Worm (Caenorhabditis elegans) whole organism, late embryonic: ENCODE results near the gene lmd-4.

Experiments used
- C38D4.7 ChIP-seq: fragments of 200-800 bp; sonication (Bioruptor generic); optimal IDR thresholded peaks from 2 replicates; lab custom pipeline; 2018; ENCODE audit warnings: mild to moderate bottlenecking, missing genetic modification characterization, moderate library complexity, missing compliant biosample characterization
- F13H6.1 ChIP-seq: sonication (generic microtip); optimal IDR thresholded peaks from 2 replicates; lab custom pipeline; 2016; ENCODE audit warnings: missing genetic modification characterization, missing compliant biosample characterization
- K02D7.2 ChIP-seq: sonication (generic microtip); optimal IDR thresholded peaks from 2 replicates; lab custom pipeline; 2017; ENCODE audit warnings: mild to moderate bottlenecking, missing genetic modification characterization, missing compliant biosample characterization
- T23F11.4 ChIP-seq: fragments of 200-800 bp; sonication (Bioruptor generic); optimal IDR thresholded peaks from 2 replicates; lab custom pipeline; 2018; ENCODE audit warnings: mild to moderate bottlenecking, missing genetic modification characterization, missing compliant biosample characterization
- Y22D7AL.16 ChIP-seq: sonication (generic microtip); optimal IDR thresholded peaks from 2 replicates; lab custom pipeline; 2016; ENCODE audit warnings: missing genetic modification characterization, missing compliant biosample characterization
- ceh-14 ChIP-seq: sonication (generic microtip); optimal IDR thresholded peaks from 2 replicates; lab custom pipeline; 2016; ENCODE audit warnings: missing genotype, missing genetic modification characterization, missing compliant biosample characterization
- ceh-19 ChIP-seq: fragments of 200-800 bp; sonication (Bioruptor generic); optimal IDR thresholded peaks from 2 replicates; lab custom pipeline; 2018; ENCODE audit warnings: mild to moderate bottlenecking, missing genetic modification characterization, missing compliant biosample characterization
- ceh-22 ChIP-seq: sonication (generic microtip); optimal IDR thresholded peaks from 2 replicates; lab custom pipeline; 2017; ENCODE audit warnings: missing biosample characterization, missing genetic modification characterization
- ceh-24 ChIP-seq: sonication (generic microtip); optimal IDR thresholded peaks from 2 replicates; lab custom pipeline; 2016; ENCODE audit warnings: mild to moderate bottlenecking, missing genetic modification characterization, missing compliant biosample characterization
- ceh-30 ChIP-seq: fragments of 150-350 bp; optimal IDR thresholded peaks from 2 replicates; lab custom pipeline; 2014; ENCODE audit warnings: missing biosample characterization, missing genetic modification characterization
- ceh-34 ChIP-seq: sonication (generic microtip); optimal IDR thresholded peaks from 2 replicates; lab custom pipeline; 2016; ENCODE audit warnings: mild to moderate bottlenecking, missing genetic modification characterization, missing compliant biosample characterization
- ceh-45 ChIP-seq: fragments of 200-800 bp; sonication (Bioruptor generic); IDR thresholded peaks from 2 replicates; pipeline ENCODE4 v1.3.6; 2022; ENCODE audit warnings: missing genetic modification reagents, missing genetic modification characterization, missing compliant biosample characterization
- ceh-48 ChIP-seq: sonication (generic microtip); optimal IDR thresholded peaks from 2 replicates; lab custom pipeline; 2016; ENCODE audit warnings: missing genetic modification characterization, inconsistent platforms, missing compliant biosample characterization
- elt-2 ChIP-seq: sonication (generic microtip); optimal IDR thresholded peaks from 2 replicates; lab custom pipeline; 2016; ENCODE audit warnings: missing genetic modification reagents, missing genetic modification characterization, missing compliant biosample characterization
- ets-4 ChIP-seq: sonication (generic microtip); optimal IDR thresholded peaks from 2 replicates; lab custom pipeline; 2016; ENCODE audit warnings: missing genetic modification characterization, missing compliant biosample characterization
- eyg-1 ChIP-seq: sonication (generic microtip); optimal IDR thresholded peaks from 2 replicates; lab custom pipeline; 2016; ENCODE audit warnings: missing genotype, missing genetic modification characterization, missing compliant biosample characterization
- fkh-6 ChIP-seq: sonication (generic microtip); optimal IDR thresholded peaks from 2 replicates; lab custom pipeline; 2016; ENCODE audit warnings: missing genetic modification characterization, missing compliant biosample characterization
- gmeb-2 ChIP-seq: sonication (generic microtip); optimal IDR thresholded peaks from 2 replicates; lab custom pipeline; 2016; ENCODE audit warnings: missing genetic modification characterization, inconsistent platforms, missing compliant biosample characterization
- hlh-15 ChIP-seq: sonication (generic microtip); optimal IDR thresholded peaks from 2 replicates; lab custom pipeline; 2016; ENCODE audit warnings: missing genetic modification characterization, missing compliant biosample characterization
- lin-11 ChIP-seq: fragments of 200-800 bp; sonication (Bioruptor generic); optimal IDR thresholded peaks from 2 replicates; lab custom pipeline; 2018; ENCODE audit warnings: mild to moderate bottlenecking, missing genetic modification characterization, missing compliant biosample characterization
- madf-2 ChIP-seq: sonication (generic microtip); optimal IDR thresholded peaks from 2 replicates; lab custom pipeline; 2017; ENCODE audit warnings: missing genetic modification characterization, missing compliant biosample characterization
- nfya-1 ChIP-seq: sonication (generic microtip); optimal IDR thresholded peaks from 2 replicates; lab custom pipeline; 2017; ENCODE audit warnings: missing genetic modification characterization, mild to moderate bottlenecking, missing compliant biosample characterization, antibody characterized with exemption, moderate library complexity
- npax-4 ChIP-seq: sonication (generic microtip); optimal IDR thresholded peaks from 2 replicates; lab custom pipeline; 2016; ENCODE audit warnings: missing genetic modification characterization, missing compliant biosample characterization
- pag-3 ChIP-seq: sonication (generic microtip); optimal IDR thresholded peaks from 2 replicates; lab custom pipeline; 2016; ENCODE audit warnings: missing compliant biosample characterization, missing genetic modification characterization, borderline replicate concordance
- pax-1 ChIP-seq: fragments of 150-350 bp; optimal IDR thresholded peaks from 2 replicates; lab custom pipeline; 2014; ENCODE audit warnings: missing biosample characterization, missing genetic modification characterization
- pha-4 ChIP-seq: fragments of 150-350 bp; optimal IDR thresholded peaks from 2 replicates; lab custom pipeline; 2018; ENCODE audit warnings: missing biosample characterization, missing genetic modification reagents, missing genetic modification characterization
- pqm-1 ChIP-seq: sonication (generic microtip); optimal IDR thresholded peaks from 2 replicates; lab custom pipeline; 2016; ENCODE audit warnings: missing genetic modification characterization, missing compliant biosample characterization
- pros-1 ChIP-seq: fragments of 150-350 bp; optimal IDR thresholded peaks from 2 replicates; lab custom pipeline; 2014; ENCODE audit warnings: missing biosample characterization, missing genetic modification reagents, missing genetic modification characterization
- ref-2 ChIP-seq: sonication (generic microtip); optimal IDR thresholded peaks from 2 replicates; lab custom pipeline; 2016; ENCODE audit warnings: missing genetic modification characterization, missing compliant biosample characterization
- rnt-1 ChIP-seq: sonication (generic microtip); optimal IDR thresholded peaks from 2 replicates; lab custom pipeline; 2016; ENCODE audit warnings: missing genetic modification characterization, missing compliant biosample characterization
- tbx-2 ChIP-seq: sonication (generic microtip); optimal IDR thresholded peaks from 2 replicates; lab custom pipeline; 2016; ENCODE audit warnings: missing genetic modification characterization, missing compliant biosample characterization
- unc-55 ChIP-seq: sonication (generic microtip); optimal IDR thresholded peaks from 2 replicates; lab custom pipeline; 2017; ENCODE audit warnings: missing biosample characterization, missing genetic modification reagents, missing genetic modification characterization
- ztf-16 ChIP-seq: sonication (generic microtip); optimal IDR thresholded peaks from 2 replicates; lab custom pipeline; 2017; ENCODE audit warnings: missing genetic modification characterization, missing compliant biosample characterization

lmd-4 gene

DNA sequence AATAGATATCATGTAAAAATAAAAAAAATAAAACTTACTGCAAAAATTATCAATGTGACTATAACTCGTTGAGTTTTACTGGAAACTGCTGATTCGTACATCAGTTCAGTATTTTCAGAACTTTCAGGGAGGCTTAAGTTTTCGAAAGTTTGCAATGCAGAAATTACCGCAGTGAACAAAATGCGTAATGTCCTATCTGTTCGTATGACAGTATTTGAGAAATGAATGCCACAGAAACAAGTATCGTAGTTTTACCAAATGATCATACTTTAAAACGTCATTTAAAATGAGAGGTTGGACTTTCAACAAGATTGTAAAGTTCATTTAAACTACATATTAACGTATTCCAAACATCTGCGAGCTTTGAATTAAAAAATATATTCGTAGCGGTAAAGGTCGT is 35.9 kb upstream of the lmd-4 start, which contains the start of gene C03G6.21:
C03G6.21 (minus strand) TSS at position 101 of the 400 bp plus-strand sequence.
- TF ChIP-seq ceh-19: no peak

DNA sequence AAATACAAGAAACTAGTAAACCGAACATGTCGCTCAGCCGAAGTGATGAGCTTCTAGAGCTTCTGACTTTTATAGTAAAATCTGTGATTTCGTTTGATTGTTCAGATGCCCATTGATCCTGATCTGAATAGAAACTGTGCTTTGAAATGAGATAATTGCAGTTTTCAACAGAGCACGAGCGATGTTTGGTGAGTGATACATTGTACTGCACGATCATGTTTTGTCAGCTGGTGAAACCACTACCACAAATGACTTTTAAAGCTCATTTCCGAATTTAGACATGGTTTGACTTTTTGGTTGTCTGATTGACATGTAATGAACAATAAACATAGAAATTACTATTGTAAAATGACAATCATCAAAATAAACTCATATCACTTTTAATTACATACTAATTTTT is 34.7 kb upstream of the lmd-4 start, which contains the start of gene tag-293:
tag-293 (minus strand) TSS at position 101 of the 400 bp plus-strand sequence.
- TF ChIP-seq nfya-1 (tag; lab: Kevin White, UChicago) (no peak), pax-1 (tag; lab: Kevin White, UChicago) (no peak), ceh-48 (tag; lab: Kevin White, UChicago) (no peak), pqm-1 (no peak), madf-2 (tag; lab: Kevin White, UChicago) (no peak), C38D4.7 (GFP tag; lab: Kevin White, UChicago) (no peak), Y22D7AL.16 (no peak), pag-3 (no peak), ceh-24 (tag; lab: Kevin White, UChicago) (no peak), ets-4 (tag; lab: Kevin White, UChicago) (no peak), ceh-34 (tag; lab: Kevin White, UChicago) (no peak), hlh-15 (no peak), ref-2 (tag; lab: Kevin White, UChicago) (no peak), lin-11 (tag; lab: Kevin White, UChicago) (no peak), ceh-45 (no peak), gmeb-2 (no peak), ztf-16 (tag; lab: Kevin White, UChicago) (no peak), ceh-22 (tag; lab: Kevin White, UChicago) (no peak)

DNA sequence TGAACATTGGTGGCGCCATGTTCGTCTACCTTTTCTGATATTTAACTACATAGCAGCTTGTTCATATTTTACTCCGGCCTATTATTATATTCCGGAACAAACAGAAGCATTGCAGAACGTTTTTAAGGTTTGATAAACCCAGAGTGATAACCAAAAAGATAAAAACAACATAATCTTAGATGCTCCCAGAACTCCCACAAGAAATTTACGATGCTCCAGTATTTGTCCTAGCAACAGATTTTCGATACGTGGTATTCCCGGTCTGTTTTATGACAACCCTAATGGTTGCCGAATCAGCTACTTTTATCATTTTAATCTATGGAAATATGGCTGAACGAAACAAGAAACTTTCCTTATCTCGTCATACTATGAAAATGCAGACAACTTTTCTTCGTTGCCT is 32.8 kb upstream of the lmd-4 start:
- TF ChIP-seq npax-4 (tag; lab: Kevin White, UChicago): no peak
- TF ChIP-seq K02D7.2 (tag; lab: Kevin White, UChicago): no peak
- TF ChIP-seq ceh-45: no peak
- TF ChIP-seq pha-4: no peak
- TF ChIP-seq eyg-1: no peak

DNA sequence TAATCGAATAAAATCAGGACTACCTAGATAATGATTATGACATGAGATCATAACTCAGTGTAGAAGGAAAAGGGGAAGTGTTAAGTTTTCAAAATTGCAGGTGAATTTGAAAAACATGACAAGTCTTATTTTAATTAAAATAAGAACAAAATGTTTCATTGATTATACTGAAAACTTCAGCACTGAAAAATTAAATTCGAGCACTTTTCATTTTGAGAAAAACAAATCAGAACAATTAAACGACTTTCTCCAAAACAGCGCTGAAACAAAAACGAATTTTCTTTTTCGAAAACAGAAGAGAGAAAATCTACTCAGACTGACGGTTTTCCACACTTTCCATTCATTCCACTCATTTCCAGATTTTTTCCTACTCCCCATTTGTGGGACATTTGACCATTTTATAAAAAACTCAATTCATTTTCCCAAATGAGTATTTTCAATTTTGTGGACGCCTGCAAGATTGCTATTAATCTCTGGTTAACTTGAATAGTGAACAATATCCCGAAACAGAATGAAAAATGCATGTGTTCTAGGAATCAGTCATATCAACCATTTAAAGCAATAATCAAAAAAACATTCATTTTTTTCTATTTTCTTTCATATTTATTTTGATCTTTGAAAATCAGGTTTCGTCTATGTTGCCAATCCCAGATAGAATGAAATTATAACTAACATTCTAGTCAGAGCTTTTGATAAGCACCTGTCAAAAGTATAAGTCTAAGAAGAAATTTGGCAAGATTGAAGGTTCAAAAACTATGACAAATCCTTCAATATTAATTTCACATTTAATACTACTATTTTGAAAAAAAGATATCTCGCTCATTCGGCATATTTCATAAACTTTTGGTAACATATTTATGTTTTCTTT is 31.6 kb upstream of the lmd-4 start, which contains the start of the genes srh-231 and srh-275:
srh-231 (minus strand) TSS at position 51 of the 868 bp plus-strand sequence.
srh-275 (plus strand) TSS at position 818 of the 868 bp plus-strand sequence.
- no peak for TF ChIP-seq elt-2 (tag; lab: Kevin White, UChicago)
- no peak for TF ChIP-seq F13H6.1 (tag; lab: Kevin White, UChicago)
- no peak for TF ChIP-seq tbx-2 (tag; lab: Kevin White, UChicago)
- no peak for TF ChIP-seq pha-4
- TF ChIP-seq rnt-1: no peak
- TF ChIP-seq madf-2 (tag; lab: Kevin White, UChicago): no peak
- TF ChIP-seq ceh-30: no peak
- no peak for TF ChIP-seq eyg-1
- no peak for TF ChIP-seq lin-11 (tag; lab: Kevin White, UChicago)
- TF ChIP-seq pax-1 (tag; lab: Kevin White, UChicago): no peak
- no peak for TF ChIP-seq pros-1
- TF ChIP-seq unc-55 (GFP tag; lab: Kevin White, UChicago): no peak
- TF ChIP-seq K02D7.2 (tag; lab: Kevin White, UChicago): no peak
- TF ChIP-seq fkh-6 (tag; lab: Kevin White, UChicago): no peak
- no peak for TF ChIP-seq T23F11.4 (GFP tag; lab: Kevin White, UChicago)
- no peak for TF ChIP-seq ceh-14

DNA sequence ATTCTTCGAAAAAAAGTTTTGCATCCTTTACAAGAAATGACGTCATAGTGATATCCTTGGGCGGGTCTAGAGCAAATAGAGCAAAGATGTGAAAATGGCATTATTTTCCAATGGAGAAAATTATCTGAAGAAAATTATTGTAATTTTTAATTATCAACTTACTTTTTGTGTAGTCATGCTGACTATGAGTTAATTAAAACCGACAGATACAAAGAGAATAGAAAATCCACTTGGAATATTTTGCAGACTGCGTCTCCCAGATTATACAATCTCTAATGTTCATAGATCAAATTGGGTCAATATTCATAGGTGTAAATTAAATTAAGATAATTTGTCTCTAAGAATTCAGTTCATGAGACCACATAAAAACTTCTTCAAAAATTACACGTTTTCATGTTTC is 28.7 kb upstream of the lmd-4 start, which contains the start of gene nhr-149:
nhr-149 (minus strand) TSS at position 101 of the 400 bp plus-strand sequence.
- no peak for TF ChIP-seq ref-2 (tag; lab: Kevin White, UChicago)
